Fruit fly (Drosophila melanogaster) whole organism, embryonic: ENCODE data around the gene Pp1-87B.

Experiments used
- CG10321 ChIP-seq: fragments of 200-800 bp; sonication (Bioruptor generic); IDR thresholded peaks from 2 replicates; pipeline ENCODE4 v1.3.6; 2022; ENCODE audit warnings: missing biosample characterization, missing genetic modification characterization
- CG12391 ChIP-seq: fragments of 200-800 bp; sonication (Bioruptor generic); optimal IDR thresholded peaks from 3 replicates; lab custom pipeline; 2018; ENCODE audit warnings: missing biosample characterization, mild to moderate bottlenecking, missing genetic modification characterization, moderate library complexity
- CG12769 ChIP-seq: fragments of 200-800 bp; sonication (Bioruptor generic); optimal IDR thresholded peaks from 2 replicates; lab custom pipeline; 2019; ENCODE audit warnings: missing biosample characterization, mild to moderate bottlenecking, missing genetic modification characterization, moderate library complexity
- CG13287 ChIP-seq: fragments of 200-800 bp; sonication (Bioruptor generic); IDR thresholded peaks from 2 replicates; pipeline ENCODE4 v1.3.6; 2022; ENCODE audit warnings: missing biosample characterization, missing genetic modification characterization; ENCODE audit not compliant: partially characterized antibody
- CG13424 ChIP-seq: fragments of 200-800 bp; sonication (Bioruptor generic); optimal IDR thresholded peaks from 2 replicates; lab custom pipeline; 2019; ENCODE audit warnings: missing biosample characterization, mild to moderate bottlenecking, missing genetic modification characterization, moderate library complexity
- CG1603 ChIP-seq: fragments of 200-800 bp; sonication (Bioruptor generic); optimal IDR thresholded peaks from 2 replicates; lab custom pipeline; 2019; ENCODE audit warnings: missing biosample characterization, mild to moderate bottlenecking, missing genetic modification characterization, moderate library complexity
- CG17186 ChIP-seq: fragments of 200-800 bp; sonication (Bioruptor generic); optimal IDR thresholded peaks from 3 replicates; lab custom pipeline; 2017; ENCODE audit warnings: missing biosample characterization, missing genetic modification reagents, missing genetic modification characterization
- CG7745 ChIP-seq: fragments of 200-800 bp; sonication (Bioruptor generic); optimal IDR thresholded peaks from 2 replicates; lab custom pipeline; 2018; ENCODE audit warnings: missing biosample characterization, mild to moderate bottlenecking, missing genetic modification characterization, moderate library complexity
- Camta ChIP-seq: fragments of 200-800 bp; sonication (Bioruptor generic); optimal IDR thresholded peaks from 2 replicates; lab custom pipeline; 2016; ENCODE audit warnings: missing biosample characterization, missing genetic modification characterization
- Dip3 ChIP-seq: fragments of 200-800 bp; sonication (Bioruptor generic); optimal IDR thresholded peaks from 3 replicates; lab custom pipeline; 2016; ENCODE audit warnings: missing biosample characterization, missing genetic modification characterization
- Dll ChIP-seq: fragments of 200-800 bp; sonication (Bioruptor generic); IDR thresholded peaks from 4 replicates; pipeline ENCODE4 v1.3.6; 2022; ENCODE audit warnings: missing biosample characterization, missing genetic modification characterization; ENCODE audit not compliant: partially characterized antibody
- Doc3 ChIP-seq: fragments of 200-800 bp; sonication (Bioruptor generic); IDR thresholded peaks from 3 replicates; pipeline ENCODE4 v1.3.6; 2022; ENCODE audit warnings: missing biosample characterization, missing genetic modification characterization; ENCODE audit not compliant: partially characterized antibody
- Dp ChIP-seq: fragments of 200-800 bp; sonication (Bioruptor generic); optimal IDR thresholded peaks from 2 replicates; lab custom pipeline; 2018; ENCODE audit warnings: missing biosample characterization, mild to moderate bottlenecking, missing genetic modification characterization, moderate library complexity
- Drgx ChIP-seq: fragments of 200-800 bp; sonication (Bioruptor generic); IDR thresholded peaks from 2 replicates; pipeline ENCODE4 v1.3.6; 2022; ENCODE audit warnings: missing biosample characterization, missing genetic modification characterization
- E2f2 ChIP-seq: fragments of 200-800 bp; sonication (Bioruptor generic); IDR thresholded peaks from 2 replicates; pipeline ENCODE4 v1.3.6; 2022; ENCODE audit warnings: missing biosample characterization, missing genetic modification characterization
- Ets97D ChIP-seq: fragments of 200-800 bp; sonication (Bioruptor generic); optimal IDR thresholded peaks from 3 replicates; lab custom pipeline; 2016; ENCODE audit warnings: missing biosample characterization, missing genetic modification characterization
- Fer1 ChIP-seq: fragments of 200-800 bp; sonication (Bioruptor generic); optimal IDR thresholded peaks from 2 replicates; lab custom pipeline; 2017; ENCODE audit warnings: missing biosample characterization, mild to moderate bottlenecking, missing genetic modification characterization
- GATAe ChIP-seq: fragments of 200-800 bp; sonication (Bioruptor generic); conservative IDR thresholded peaks from 2 replicates; pipeline ENCODE4 v1.3.6; 2022; ENCODE audit warnings: missing biosample characterization, missing genetic modification characterization
- HmgD ChIP-seq: fragments of 200-800 bp; sonication (Bioruptor generic); optimal IDR thresholded peaks from 3 replicates; lab custom pipeline; 2016; ENCODE audit warnings: missing biosample characterization, missing genetic modification characterization
- Hsf ChIP-seq: fragments of 200-800 bp; sonication (Bioruptor generic); optimal IDR thresholded peaks from 3 replicates; lab custom pipeline; 2016; ENCODE audit warnings: missing biosample characterization, missing genetic modification characterization
- Jarid2 ChIP-seq: fragments of 200-800 bp; sonication (Bioruptor generic); optimal IDR thresholded peaks from 3 replicates; lab custom pipeline; 2017; ENCODE audit warnings: mild to moderate bottlenecking, missing biosample characterization, missing genetic modification reagents, missing genetic modification characterization
- MBD-R2 ChIP-seq: fragments of 200-800 bp; sonication (Bioruptor generic); IDR thresholded peaks from 2 replicates; pipeline ENCODE4 v1.3.6; 2022; ENCODE audit warnings: missing biosample characterization, missing genetic modification characterization
- NK7.1 ChIP-seq: fragments of 200-800 bp; sonication (Bioruptor generic); optimal IDR thresholded peaks from 3 replicates; lab custom pipeline; 2016; ENCODE audit warnings: missing biosample characterization, missing genetic modification characterization
- Ptx1 ChIP-seq: fragments of 200-800 bp; sonication (Bioruptor generic); IDR thresholded peaks from 2 replicates; pipeline ENCODE4 v1.3.6; 2022; ENCODE audit warnings: missing biosample characterization, missing genetic modification characterization
- TFAM ChIP-seq: fragments of 200-800 bp; sonication (Bioruptor generic); optimal IDR thresholded peaks from 2 replicates; lab custom pipeline; 2017; ENCODE audit warnings: missing biosample characterization, missing genetic modification characterization, inconsistent platforms
- al ChIP-seq: fragments of 200-800 bp; sonication (Bioruptor generic); IDR thresholded peaks from 2 replicates; pipeline ENCODE4 v1.3.6; 2022; ENCODE audit warnings: missing biosample characterization, missing genetic modification characterization
- amos ChIP-seq: fragments of 200-800 bp; sonication (Bioruptor generic); IDR thresholded peaks from 2 replicates; pipeline ENCODE4 v1.3.6; 2022; ENCODE audit warnings: missing biosample characterization, missing genetic modification characterization; ENCODE audit not compliant: partially characterized antibody
- ash1 ChIP-seq: fragments of 200-800 bp; sonication (Bioruptor generic); optimal IDR thresholded peaks from 2 replicates; lab custom pipeline; 2018; ENCODE audit warnings: missing biosample characterization, mild to moderate bottlenecking, missing genetic modification characterization
- bigmax ChIP-seq: fragments of 200-800 bp; sonication (Bioruptor generic); optimal IDR thresholded peaks from 2 replicates; lab custom pipeline; 2018; ENCODE audit warnings: missing biosample characterization, mild to moderate bottlenecking, missing genetic modification characterization
- ci ChIP-seq: fragments of 200-800 bp; sonication (Bioruptor generic); IDR thresholded peaks from 3 replicates; pipeline ENCODE4 v1.3.6; 2022; ENCODE audit warnings: missing biosample characterization, missing genetic modification characterization
- dati ChIP-seq: fragments of 200-800 bp; sonication (Bioruptor generic); IDR thresholded peaks from 2 replicates; pipeline ENCODE4 v1.3.6; 2022; ENCODE audit warnings: missing biosample characterization, missing genetic modification characterization
- dm ChIP-seq: fragments of 200-800 bp; sonication (Bioruptor generic); optimal IDR thresholded peaks from 3 replicates; lab custom pipeline; 2016; ENCODE audit warnings: missing biosample characterization, missing genetic modification characterization
- fd96Cb ChIP-seq: fragments of 200-800 bp; sonication (Bioruptor generic); optimal IDR thresholded peaks from 2 replicates; lab custom pipeline; 2018; ENCODE audit warnings: missing biosample characterization, mild to moderate bottlenecking, missing genetic modification characterization, moderate library complexity
- ftz-f1 ChIP-seq: fragments of 200-800 bp; sonication (Bioruptor generic); optimal IDR thresholded peaks from 2 replicates; lab custom pipeline; 2016; ENCODE audit warnings: missing biosample characterization, missing genetic modification characterization
- fu2 ChIP-seq: fragments of 200-800 bp; sonication (Bioruptor generic); optimal IDR thresholded peaks from 2 replicates; lab custom pipeline; 2016; ENCODE audit warnings: missing biosample characterization, missing genetic modification characterization
- inv ChIP-seq: fragments of 200-800 bp; sonication (Bioruptor generic); IDR thresholded peaks from 2 replicates; pipeline ENCODE4 v1.3.6; 2022; ENCODE audit warnings: missing biosample characterization, missing genetic modification characterization; ENCODE audit not compliant: partially characterized antibody
- kni ChIP-seq: fragments of 200-800 bp; sonication (Bioruptor generic); optimal IDR thresholded peaks from 3 replicates; lab custom pipeline; 2017; ENCODE audit warnings: mild to moderate bottlenecking, missing biosample characterization, missing genetic modification reagents, missing genetic modification characterization
- knrl ChIP-seq: fragments of 200-800 bp; sonication (Bioruptor generic); IDR thresholded peaks from 3 replicates; pipeline ENCODE4 v1.3.6; 2022; ENCODE audit warnings: missing biosample characterization, missing genetic modification characterization; ENCODE audit not compliant: partially characterized antibody
- mam ChIP-seq: fragments of 200-800 bp; sonication (Bioruptor generic); optimal IDR thresholded peaks from 3 replicates; lab custom pipeline; 2016; ENCODE audit warnings: missing biosample characterization, missing genetic modification characterization
- nerfin-1 ChIP-seq: fragments of 200-800 bp; sonication (Bioruptor generic); optimal IDR thresholded peaks from 3 replicates; lab custom pipeline; 2019; ENCODE audit warnings: missing biosample characterization, mild to moderate bottlenecking, missing genetic modification characterization, moderate library complexity
- rib ChIP-seq: fragments of 200-800 bp; sonication (Bioruptor generic); IDR thresholded peaks from 2 replicates; pipeline ENCODE4 v1.3.6; 2022; ENCODE audit warnings: missing biosample characterization, missing genetic modification characterization
- scrt ChIP-seq: fragments of 200-800 bp; sonication (Bioruptor generic); optimal IDR thresholded peaks from 2 replicates; lab custom pipeline; 2018; ENCODE audit warnings: missing biosample characterization, mild to moderate bottlenecking, missing genetic modification characterization, moderate library complexity
- sd ChIP-seq: fragments of 200-800 bp; sonication (Bioruptor generic); optimal IDR thresholded peaks from 3 replicates; lab custom pipeline; 2018; ENCODE audit warnings: missing biosample characterization, mild to moderate bottlenecking, missing genetic modification characterization, moderate library complexity
- sens-2 ChIP-seq: fragments of 200-800 bp; sonication (Bioruptor generic); IDR thresholded peaks from 2 replicates; pipeline ENCODE4 v1.3.6; 2022; ENCODE audit warnings: missing biosample characterization, missing genetic modification characterization
- sna ChIP-seq: fragments of 200-800 bp; sonication (Bioruptor generic); IDR thresholded peaks from 2 replicates; pipeline ENCODE4 v1.3.6; 2022; ENCODE audit warnings: missing biosample characterization, missing genetic modification characterization; ENCODE audit not compliant: partially characterized antibody
- sqz ChIP-seq: fragments of 200-800 bp; sonication (Bioruptor generic); optimal IDR thresholded peaks from 3 replicates; lab custom pipeline; 2018; ENCODE audit warnings: missing biosample characterization, mild to moderate bottlenecking, missing genetic modification characterization
- sug ChIP-seq: fragments of 200-800 bp; optimal IDR thresholded peaks from 2 replicates; lab custom pipeline; 2019; ENCODE audit warnings: missing biosample characterization, mild to moderate bottlenecking, missing genetic modification characterization, moderate library complexity
- tap ChIP-seq: fragments of 200-800 bp; optimal IDR thresholded peaks from 3 replicates; lab custom pipeline; 2019; ENCODE audit warnings: missing biosample characterization, mild to moderate bottlenecking, missing genetic modification characterization, moderate library complexity
- tin ChIP-seq: fragments of 200-800 bp; sonication (Bioruptor generic); optimal IDR thresholded peaks from 3 replicates; lab custom pipeline; 2016; ENCODE audit warnings: missing biosample characterization, missing genetic modification characterization

The Pp1-87B gene

DNA sequence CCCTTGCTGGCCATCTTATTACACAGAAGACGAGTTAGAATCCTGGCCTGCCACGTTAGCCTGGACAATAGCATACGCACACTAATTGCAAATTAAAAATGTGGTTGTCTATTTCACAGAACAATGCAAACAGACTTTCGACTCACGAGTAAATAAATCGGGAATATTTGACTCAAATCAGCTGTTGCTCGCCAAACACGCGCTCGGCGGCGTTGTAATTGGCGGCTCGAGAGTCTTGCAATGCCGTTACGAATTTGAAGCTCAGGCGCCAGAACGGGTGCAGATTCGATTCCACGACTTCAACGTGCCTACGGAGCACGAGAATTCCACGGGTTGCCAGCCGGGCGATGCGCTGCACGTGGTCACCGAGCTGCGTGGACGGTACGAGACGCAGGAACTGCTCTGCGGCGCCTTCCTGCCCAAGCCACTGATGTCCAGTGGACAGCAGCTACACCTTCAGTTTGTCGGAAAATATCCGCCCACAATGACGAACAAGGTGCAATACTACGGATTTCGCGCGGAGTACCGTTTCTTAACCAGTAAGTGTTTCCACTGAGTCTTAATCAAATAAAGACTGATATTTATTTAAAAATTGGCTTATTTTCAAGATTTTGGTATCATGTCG lies 23.9 kb downstream of the Pp1-87B start, which contains the start of gene DNAlig3 (continued):
- TF ChIP-seq inv (GFP tag; lab: Robert Waterston, UW) (peak; percentile 25; the same call in 1 of the 2 replicates), al (GFP tag; lab: Robert Waterston, UW) (no peak), Fer1 (GFP tag; lab: Kevin White, UChicago) (peak; percentile 21), tin (no peak), Dp (GFP tag; lab: Kevin White, UChicago) (peak; percentile 86), CG12769 (peak; percentile 83), CG13287 (peak; percentile 73), NK7.1 (no peak), Ptx1 (GFP tag; lab: Robert Waterston, UW) (no peak), Dll (GFP tag; lab: Robert Waterston, UW) (peak; percentile 73), HmgD (peak; percentile 8), TFAM (GFP tag; lab: Kevin White, UChicago) (no peak), bigmax (GFP tag; lab: Kevin White, UChicago) (peak; percentile 8), Drgx (GFP tag; lab: Robert Waterston, UW) (peak; percentile 49; the same call in 1 of the 2 replicates), ash1 (no peak), Jarid2 (no peak), tap (no peak), amos (GFP tag; lab: Robert Waterston, UW) (peak; percentile 52; the same call in 1 of the 2 replicates), nerfin-1 (tag; lab: Kevin White, UChicago) (no peak), E2f2 (GFP tag; lab: Robert Waterston, UW) (peak; percentile 89), kni (GFP tag; lab: Kevin White, UChicago) (peak; percentile 44), dati (GFP tag; lab: Robert Waterston, UW) (no peak), sens-2 (GFP tag; lab: Robert Waterston, UW) (no peak), ftz-f1 (GFP tag; lab: Kevin White, UChicago) (no peak), knrl (GFP tag; lab: Robert Waterston, UW) (0 out of 3 replicates have a peak, but pooled peaks have one; percentile 28), Hsf (no peak), Doc3 (GFP tag; lab: Robert Waterston, UW) (peak; percentile 61; the same call in 1 of the 3 replicates), Dip3 (GFP tag; lab: Kevin White, UChicago) (no peak), CG17186 (peak; percentile 77), MBD-R2 (GFP tag; lab: Robert Waterston, UW) (peak; percentile 76), GATAe (GFP tag; lab: Robert Waterston, UW) (no peak), ci (GFP tag; lab: Robert Waterston, UW) (peak; percentile 49; the same call in 1 of the 3 replicates), Camta (no peak), sqz (no peak), fd96Cb (tag; lab: Kevin White, UChicago) (no peak), CG7745 (no peak), CG12391 (tag; lab: Kevin White, UChicago) (no peak), sd (peak; percentile 29), rib (no peak), CG13424 (tag; lab: Kevin White, UChicago) (no peak), Ets97D (no peak), sna (GFP tag; lab: Robert Waterston, UW) (peak; percentile 62), mam (GFP tag; lab: Kevin White, UChicago) (no peak), scrt (GFP tag; lab: Kevin White, UChicago) (peak; percentile 53), sug (tag; lab: Kevin White, UChicago) (no peak), CG1603 (tag; lab: Kevin White, UChicago) (peak; percentile 64), dm (GFP tag; lab: Kevin White, UChicago) (peak; percentile 37), CG10321 (GFP tag; lab: Robert Waterston, UW) (no peak), fu2 (no peak)
